Fruit fly (Drosophila melanogaster) whole organism, wandering third instar larva: ENCODE data around the gene Or65a.

ENCODE experiments used
- foxo ChIP-seq, 2 experiments: fragments of 200-800 bp; sonication (Bioruptor generic); optimal IDR thresholded peaks; 2 replicates in 1 of 2; 3 replicates in 1 of 2; lab custom pipeline; 2016 to 2017; ENCODE audit warnings: missing biosample characterization in 2 of 2, missing genetic modification characterization in 2 of 2
- rgr ChIP-seq: fragments of 200-800 bp; sonication (Bioruptor generic); optimal IDR thresholded peaks from 3 replicates; lab custom pipeline; 2016; ENCODE audit warnings: missing biosample characterization, mild to moderate bottlenecking, missing genetic modification characterization

- TF ChIP-seq foxo (GFP tag; optimal IDR thresholded peaks at IDR 0.05; lab: Kevin White, UChicago) (no peak), rgr (GFP tag; lab: Kevin White, UChicago) (no peak)
Observed at dm6 chr3L:6296611-6297010, 23.8 kb upstream of the Or65a start.
